Fruit fly (Drosophila melanogaster) whole organism, embryonic: ENCODE results near the gene CG33703.
A peak's percentile ranks its signal among the peaks of the same experiment; 100 is the strongest.

Experiments used
- Abd-B ChIP-seq: fragments of 200-800 bp; sonication (Bioruptor generic); optimal IDR thresholded peaks from 2 replicates; lab custom pipeline; 2018; ENCODE audit warnings: missing biosample characterization, mild to moderate bottlenecking, missing genetic modification characterization, moderate library complexity
- Adf1 ChIP-seq: fragments of 200-800 bp; sonication (Bioruptor generic); IDR thresholded peaks from 2 replicates; pipeline ENCODE4 v1.3.6; 2022; ENCODE audit warnings: missing biosample characterization, missing genetic modification characterization
- Aef1 ChIP-seq: fragments of 200-800 bp; sonication (Bioruptor generic); IDR thresholded peaks from 3 replicates; pipeline ENCODE4 v1.3.6; 2022; ENCODE audit warnings: missing biosample characterization, missing genetic modification characterization
- B-H1 ChIP-seq: fragments of 200-800 bp; sonication (Bioruptor generic); IDR thresholded peaks from 3 replicates; pipeline ENCODE4 v1.3.6; 2022; ENCODE audit warnings: missing biosample characterization, missing genetic modification characterization
- C15 ChIP-seq: fragments of 200-800 bp; sonication (Bioruptor generic); IDR thresholded peaks from 3 replicates; pipeline ENCODE4 v1.3.6; 2022; ENCODE audit warnings: missing biosample characterization, missing genetic modification characterization
- CG10462 ChIP-seq: fragments of 200-800 bp; sonication (Bioruptor generic); optimal IDR thresholded peaks from 2 replicates; lab custom pipeline; 2016; ENCODE audit warnings: missing biosample characterization, missing genetic modification characterization
- CG11560 ChIP-seq: fragments of 200-800 bp; sonication (Bioruptor generic); IDR thresholded peaks from 3 replicates; pipeline ENCODE4 v1.3.6; 2022; ENCODE audit warnings: missing biosample characterization, missing genetic modification characterization
- CG12236 ChIP-seq: fragments of 200-800 bp; sonication (Bioruptor generic); optimal IDR thresholded peaks from 2 replicates; lab custom pipeline; 2016; ENCODE audit warnings: missing biosample characterization, missing genetic modification characterization
- CG13296 ChIP-seq: fragments of 200-800 bp; sonication (Bioruptor generic); optimal IDR thresholded peaks from 3 replicates; lab custom pipeline; 2018; ENCODE audit warnings: missing biosample characterization, mild to moderate bottlenecking, missing genetic modification characterization
- CG13775 ChIP-seq: fragments of 200-800 bp; sonication (Bioruptor generic); optimal IDR thresholded peaks from 3 replicates; lab custom pipeline; 2017; ENCODE audit warnings: missing biosample characterization, mild to moderate bottlenecking, missing genetic modification characterization
- CG14710 ChIP-seq: fragments of 200-800 bp; sonication (Bioruptor generic); optimal IDR thresholded peaks from 3 replicates; lab custom pipeline; 2019; ENCODE audit warnings: missing biosample characterization, mild to moderate bottlenecking, missing genetic modification characterization, moderate library complexity
- CG15011 ChIP-seq: fragments of 200-800 bp; sonication (Bioruptor generic); optimal IDR thresholded peaks from 3 replicates; lab custom pipeline; 2018; ENCODE audit warnings: missing biosample characterization, mild to moderate bottlenecking, missing genetic modification characterization
- CG15514 ChIP-seq: fragments of 200-800 bp; sonication (Bioruptor generic); optimal IDR thresholded peaks from 3 replicates; lab custom pipeline; 2017; ENCODE audit warnings: missing biosample characterization, missing genetic modification characterization, mild to moderate bottlenecking, moderate library complexity, missing genetic modification reagents
- CG16815 ChIP-seq: fragments of 200-800 bp; sonication (Bioruptor generic); optimal IDR thresholded peaks from 3 replicates; lab custom pipeline; 2017; ENCODE audit warnings: missing biosample characterization, mild to moderate bottlenecking, missing genetic modification characterization
- CG17612 ChIP-seq: fragments of 200-800 bp; sonication (Bioruptor generic); IDR thresholded peaks from 2 replicates; pipeline ENCODE4 v1.3.6; 2022; ENCODE audit warnings: missing biosample characterization, missing genetic modification characterization
- CG17912 ChIP-seq: fragments of 200-800 bp; sonication (Bioruptor generic); optimal IDR thresholded peaks from 2 replicates; lab custom pipeline; 2018; ENCODE audit warnings: missing biosample characterization, mild to moderate bottlenecking, missing genetic modification characterization
- CG2202 ChIP-seq: fragments of 200-800 bp; sonication (Bioruptor generic); optimal IDR thresholded peaks from 2 replicates; lab custom pipeline; 2018; ENCODE audit warnings: missing biosample characterization, mild to moderate bottlenecking, missing genetic modification characterization
- CG30431 ChIP-seq: fragments of 200-800 bp; sonication (Bioruptor generic); optimal IDR thresholded peaks from 2 replicates; lab custom pipeline; 2017; ENCODE audit warnings: missing biosample characterization, missing genetic modification characterization
- CG3995 ChIP-seq: fragments of 200-800 bp; sonication (Bioruptor generic); optimal IDR thresholded peaks from 3 replicates; lab custom pipeline; 2016; ENCODE audit warnings: missing biosample characterization, missing genetic modification characterization
- CG9437 ChIP-seq: fragments of 200-800 bp; sonication (Bioruptor generic); optimal IDR thresholded peaks from 2 replicates; lab custom pipeline; 2018; ENCODE audit warnings: missing biosample characterization, mild to moderate bottlenecking, missing genetic modification characterization
- CG9932 ChIP-seq: fragments of 200-800 bp; sonication (Bioruptor generic); IDR thresholded peaks from 2 replicates; pipeline ENCODE4 v1.3.6; 2022; ENCODE audit warnings: missing biosample characterization, missing genetic modification characterization
- CrebB ChIP-seq: fragments of 200-800 bp; sonication (Bioruptor generic); optimal IDR thresholded peaks from 3 replicates; lab custom pipeline; 2018; ENCODE audit warnings: missing biosample characterization, mild to moderate bottlenecking, missing genetic modification characterization
- Dbx ChIP-seq: fragments of 200-800 bp; sonication (Bioruptor generic); IDR thresholded peaks from 3 replicates; pipeline ENCODE4 v1.3.6; 2022; ENCODE audit warnings: missing biosample characterization, missing genetic modification characterization
- Doc2 ChIP-seq: fragments of 200-800 bp; sonication (Bioruptor generic); IDR thresholded peaks from 2 replicates; pipeline ENCODE4 v1.3.6; 2022; ENCODE audit warnings: missing biosample characterization, missing genetic modification characterization
- Fer2 ChIP-seq: fragments of 200-800 bp; sonication (Bioruptor generic); optimal IDR thresholded peaks from 2 replicates; lab custom pipeline; 2018; ENCODE audit warnings: missing biosample characterization, mild to moderate bottlenecking, missing genetic modification characterization, moderate library complexity
- Gug ChIP-seq: fragments of 200-800 bp; sonication (Bioruptor generic); IDR thresholded peaks from 4 replicates; pipeline ENCODE4 v1.3.6; 2022; ENCODE audit warnings: missing biosample characterization, missing genetic modification characterization
- HLH3B ChIP-seq: fragments of 200-800 bp; sonication (Bioruptor generic); IDR thresholded peaks from 2 replicates; pipeline ENCODE4 v1.3.6; 2022; ENCODE audit warnings: missing biosample characterization, missing genetic modification characterization
- HLH4C ChIP-seq: fragments of 200-800 bp; sonication (Bioruptor generic); IDR thresholded peaks from 3 replicates; pipeline ENCODE4 v1.3.6; 2022; ENCODE audit warnings: missing biosample characterization, missing genetic modification characterization; ENCODE audit not compliant: partially characterized antibody
- HLHmδ ChIP-seq: fragments of 200-800 bp; sonication (Bioruptor generic); optimal IDR thresholded peaks from 2 replicates; lab custom pipeline; 2018; ENCODE audit warnings: missing biosample characterization, mild to moderate bottlenecking, missing genetic modification characterization, moderate library complexity
- Lpt ChIP-seq: fragments of >200 bp; optimal IDR thresholded peaks from 2 replicates; lab custom pipeline; 2018; ENCODE audit warnings: missing biosample characterization, missing genetic modification characterization
- NFAT ChIP-seq: fragments of 200-800 bp; sonication (Bioruptor generic); IDR thresholded peaks from 2 replicates; pipeline ENCODE4 v1.3.6; 2022; ENCODE audit warnings: missing biosample characterization, missing genetic modification characterization
- Scr ChIP-seq: fragments of 200-800 bp; sonication (Bioruptor generic); IDR thresholded peaks from 2 replicates; pipeline ENCODE4 v1.3.6; 2022; ENCODE audit warnings: missing biosample characterization, missing genetic modification characterization; ENCODE audit not compliant: partially characterized antibody
- Six4 ChIP-seq: fragments of 200-800 bp; sonication (Bioruptor generic); optimal IDR thresholded peaks from 2 replicates; lab custom pipeline; 2016; ENCODE audit warnings: missing biosample characterization, missing genetic modification characterization
- Tbp ChIP-seq: fragments of >200 bp; optimal IDR thresholded peaks from 2 replicates; lab custom pipeline; 2018; ENCODE audit warnings: missing biosample characterization, missing genetic modification characterization
- Xbp1 ChIP-seq: fragments of 200-800 bp; sonication (Bioruptor generic); optimal IDR thresholded peaks from 3 replicates; lab custom pipeline; 2016; ENCODE audit warnings: missing biosample characterization, mild to moderate bottlenecking, missing genetic modification characterization
- Xrp1 ChIP-seq: fragments of 200-800 bp; sonication (Bioruptor generic); IDR thresholded peaks from 2 replicates; pipeline ENCODE4 v1.3.6; 2022; ENCODE audit warnings: missing biosample characterization, missing genetic modification characterization
- bsh ChIP-seq, 2 experiments: fragments of 200-800 bp; sonication (Bioruptor generic); optimal IDR thresholded peaks; 2 replicates each; lab custom pipeline; 2017 to 2018; ENCODE audit warnings: mild to moderate bottlenecking in 2 of 2, missing biosample characterization in 2 of 2, missing genetic modification characterization in 2 of 2, moderate library complexity in 1 of 2
- fd3F ChIP-seq: fragments of 200-800 bp; sonication (Bioruptor generic); optimal IDR thresholded peaks from 2 replicates; lab custom pipeline; 2018; ENCODE audit warnings: missing biosample characterization, mild to moderate bottlenecking, missing genetic modification characterization, moderate library complexity
- kay ChIP-seq: fragments of 200-800 bp; sonication (Bioruptor generic); optimal IDR thresholded peaks from 2 replicates; lab custom pipeline; 2016; ENCODE audit warnings: missing biosample characterization, missing genetic modification characterization
- pan ChIP-seq, 4 experiments: fragments of >200 bp in 3 of 4; fragments of 200-800 bp in 1 of 4; sonication (Bioruptor generic) in 1 of 4; optimal IDR thresholded peaks in 3 of 4; IDR thresholded peaks in 1 of 4; 2 replicates each; pipeline versions ENCODE4 v1.3.6 to Lab custom; 2017 to 2022; ENCODE audit warnings: missing biosample characterization in 2 of 4, missing genetic modification characterization in 2 of 4, mixed read lengths in 1 of 4
- peb ChIP-seq: fragments of 200-800 bp; sonication (Bioruptor generic); IDR thresholded peaks from 2 replicates; pipeline ENCODE4 v1.3.6; 2022; ENCODE audit warnings: missing biosample characterization, missing genetic modification characterization
- phol ChIP-seq: fragments of 200-800 bp; sonication (Bioruptor generic); optimal IDR thresholded peaks from 3 replicates; lab custom pipeline; 2018; ENCODE audit warnings: missing biosample characterization, mild to moderate bottlenecking, missing genetic modification characterization, moderate library complexity
- ranshi ChIP-seq: fragments of 200-800 bp; sonication (Bioruptor generic); IDR thresholded peaks from 2 replicates; pipeline ENCODE4 v1.3.6; 2022; ENCODE audit warnings: missing biosample characterization, missing genetic modification characterization
- ro ChIP-seq: fragments of 200-800 bp; sonication (Bioruptor generic); IDR thresholded peaks from 2 replicates; pipeline ENCODE4 v1.3.6; 2022; ENCODE audit warnings: missing biosample characterization, missing genetic modification characterization
- sc ChIP-seq, 3 experiments: fragments of >200 bp in 2 of 3; fragments of 200-800 bp in 1 of 3; sonication (Bioruptor generic) in 1 of 3; optimal IDR thresholded peaks; 2 replicates in 2 of 3; 3 replicates in 1 of 3; lab custom pipeline; 2017; ENCODE audit warnings: mild to moderate bottlenecking in 1 of 3, missing biosample characterization in 1 of 3, missing genetic modification characterization in 1 of 3, missing genetic modification reagents in 1 of 3
- scrt ChIP-seq: fragments of 200-800 bp; sonication (Bioruptor generic); optimal IDR thresholded peaks from 2 replicates; lab custom pipeline; 2018; ENCODE audit warnings: missing biosample characterization, mild to moderate bottlenecking, missing genetic modification characterization, moderate library complexity
- slbo ChIP-seq: fragments of 200-800 bp; sonication (Bioruptor generic); IDR thresholded peaks from 2 replicates; pipeline ENCODE4 v1.3.6; 2022; ENCODE audit warnings: missing biosample characterization, missing genetic modification characterization
- tgo ChIP-seq: fragments of 200-800 bp; sonication (Bioruptor generic); IDR thresholded peaks from 3 replicates; pipeline ENCODE4 v1.3.6; 2022; ENCODE audit warnings: missing biosample characterization, missing genetic modification characterization
- zfh1 ChIP-seq: fragments of 200-800 bp; sonication (Bioruptor generic); IDR thresholded peaks from 3 replicates; pipeline ENCODE4 v1.3.6; 2022; ENCODE audit warnings: missing biosample characterization, missing genetic modification characterization

The CG33703 gene

dm6 chr3L:9462247-9462769 lies 50.2 kb downstream of the CG33703 start (continued):
- 0 out of 2 replicates have a peak, but pooled peaks have one; percentile 64 for TF ChIP-seq ranshi (GFP tag; lab: Robert Waterston, UW)
- peak; percentile 84 for TF ChIP-seq Xbp1 (GFP tag; lab: Kevin White, UChicago)
- TF ChIP-seq pan (optimal IDR thresholded peaks at IDR 0.05; lab: Kevin White, UChicago) = no peak
- TF ChIP-seq pan (GFP tag; optimal IDR thresholded peaks at IDR 0.05 in 1 of 2, IDR thresholded peaks at IDR 0.05 in 1 of 2) = peak in 1 of 2 experiments; percentile 76
- peak; percentile 9; the same call in 1 of the 2 replicates for TF ChIP-seq NFAT (GFP tag; lab: Robert Waterston, UW)
- TF ChIP-seq CG9932 (GFP tag; lab: Robert Waterston, UW) = peak; percentile 45
- no peak for TF ChIP-seq HLHmδ (GFP tag; lab: Kevin White, UChicago)
- TF ChIP-seq Gug = no peak
- no peak for TF ChIP-seq Doc2
- TF ChIP-seq CG13296 (GFP tag; lab: Kevin White, UChicago) = peak; percentile 93
- TF ChIP-seq HLH4C (GFP tag; lab: Robert Waterston, UW) = no peak
- TF ChIP-seq Adf1 (GFP tag; lab: Robert Waterston, UW) = peak; percentile 83
- TF ChIP-seq CG13775 (GFP tag; lab: Kevin White, UChicago) = peak; percentile 90
- peak; percentile 74; the same call in 2 of the 3 replicates for TF ChIP-seq Dbx (GFP tag; lab: Robert Waterston, UW)
- TF ChIP-seq B-H1 (GFP tag; lab: Robert Waterston, UW) = peak; percentile 75
- TF ChIP-seq CG10462 (GFP tag; lab: Kevin White, UChicago) = peak; percentile 64
- TF ChIP-seq fd3F (GFP tag; lab: Kevin White, UChicago) = peak; percentile 76
- TF ChIP-seq CG30431 (GFP tag; lab: Kevin White, UChicago) = peak; percentile 60
- TF ChIP-seq kay = peak; percentile 75
- TF ChIP-seq Abd-B (GFP tag; lab: Kevin White, UChicago) = peak; percentile 59
- peak; percentile 60 for TF ChIP-seq CG12236 (GFP tag; lab: Kevin White, UChicago)
- peak; percentile 91 for TF ChIP-seq CG15011 (GFP tag; lab: Kevin White, UChicago)
- TF ChIP-seq phol = peak; percentile 98
- TF ChIP-seq CG17612 (GFP tag; lab: Robert Waterston, UW) = no peak
- peak; percentile 60 for TF ChIP-seq CG15514 (GFP tag; lab: Kevin White, UChicago)
- TF ChIP-seq Tbp (GFP tag; lab: Kevin White, UChicago) = no peak
- TF ChIP-seq Lpt = no peak
- peak; percentile 88 for TF ChIP-seq CG2202
- no peak for TF ChIP-seq CG17912 (GFP tag; lab: Kevin White, UChicago)
- TF ChIP-seq Aef1 (GFP tag; lab: Robert Waterston, UW) = no peak; the same call in 1 of the 3 replicates
- no peak for TF ChIP-seq ro (GFP tag; lab: Robert Waterston, UW)
- TF ChIP-seq scrt (GFP tag; lab: Kevin White, UChicago) = peak; percentile 90
- TF ChIP-seq bsh (GFP tag; optimal IDR thresholded peaks at IDR 0.05; lab: Kevin White, UChicago) = peak; percentile 84 to 92
- TF ChIP-seq tgo (GFP tag; lab: Robert Waterston, UW) = peak; percentile 72
- peak; percentile 70 for TF ChIP-seq CG16815
- peak; percentile 89 for TF ChIP-seq Xrp1 (GFP tag; lab: Robert Waterston, UW)
- peak; percentile 78 for TF ChIP-seq Fer2 (tag; lab: Kevin White, UChicago)
- peak; percentile 70 for TF ChIP-seq slbo (GFP tag; lab: Robert Waterston, UW)
- peak; percentile 93 for TF ChIP-seq CG14710
- no peak for TF ChIP-seq sc (optimal IDR thresholded peaks at IDR 0.05; lab: Kevin White, UChicago)
- TF ChIP-seq sc (GFP tag; optimal IDR thresholded peaks at IDR 0.05; lab: Kevin White, UChicago) = peak; percentile 82
- peak; percentile 48 for TF ChIP-seq CG3995 (GFP tag; lab: Kevin White, UChicago)
- 0 out of 3 replicates have a peak, but pooled peaks have one; percentile 28 for TF ChIP-seq CG11560
- TF ChIP-seq zfh1 = peak; percentile 78
- peak; percentile 86 for TF ChIP-seq Six4
- peak; percentile 85 for TF ChIP-seq CG9437 (GFP tag; lab: Kevin White, UChicago)
- TF ChIP-seq HLH3B (GFP tag; lab: Robert Waterston, UW) = peak; percentile 73
- TF ChIP-seq C15 = no peak
- peak; percentile 80 for TF ChIP-seq CrebB
- TF ChIP-seq peb (GFP tag; lab: Robert Waterston, UW) = 0 out of 2 replicates have a peak, but pooled peaks have one; percentile 38
- peak; percentile 14 for TF ChIP-seq Scr (GFP tag; lab: Robert Waterston, UW)
